Fruit fly (Drosophila melanogaster): ENCODE data around the gene Zcchc7.

Gene Zcchc7

DNA sequence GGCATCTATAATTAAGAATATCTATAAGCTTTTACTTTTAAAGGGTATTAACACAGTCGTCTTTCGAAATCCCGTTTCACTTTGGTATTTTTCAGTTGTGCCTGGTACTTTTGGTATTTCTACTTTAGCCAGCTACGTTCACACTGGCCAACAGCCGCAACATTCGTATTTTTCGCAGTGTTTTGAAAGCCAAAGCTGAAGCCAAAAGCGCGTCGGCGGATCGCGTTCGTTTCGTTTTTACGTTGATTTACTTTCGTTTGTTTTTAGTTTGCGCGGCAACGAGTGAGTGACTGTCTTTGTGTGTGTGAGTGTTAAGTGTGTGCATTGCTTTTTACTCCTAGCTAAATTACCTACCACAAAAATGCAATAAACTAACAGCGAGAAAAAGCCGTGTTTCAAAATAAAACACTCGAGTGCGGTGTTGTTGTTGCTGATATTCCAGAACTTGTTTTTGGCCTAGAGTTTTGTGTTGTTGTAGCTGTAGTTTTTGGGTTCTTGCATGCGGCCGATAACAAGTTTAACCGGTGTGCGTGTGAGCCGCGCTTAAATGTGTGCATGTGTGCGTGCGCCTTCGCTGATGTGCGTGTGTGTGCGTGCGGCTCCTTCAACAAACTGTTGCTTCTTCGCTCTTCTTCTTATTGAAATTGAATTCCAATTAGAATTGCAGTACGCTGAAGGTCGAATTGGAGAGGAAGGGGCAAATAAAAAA lies 20.1 kb downstream of the Zcchc7 start, which contains the start of gene Lmpt (continued):
- no peak for TF ChIP-seq lbe (GFP tag; optimal IDR thresholded peaks at IDR 0.05)
- TF ChIP-seq vvl (GFP tag; IDR thresholded peaks at IDR 0.05), result peak; percentile 28; the same call in 1 of the 2 replicates
- peak; percentile 17 for TF ChIP-seq ftz-f1 (GFP tag; optimal IDR thresholded peaks at IDR 0.05)
- TF ChIP-seq fru (optimal IDR thresholded peaks at IDR 0.05), result no peak
- no peak for TF ChIP-seq br (optimal IDR thresholded peaks at IDR 0.05)
- TF ChIP-seq nau (GFP tag; optimal IDR thresholded peaks at IDR 0.05), result no peak
- TF ChIP-seq Gug (GFP tag; IDR thresholded peaks at IDR 0.05), result no peak
- no peak for TF ChIP-seq usp (GFP tag; optimal IDR thresholded peaks at IDR 0.05)
- no peak for TF ChIP-seq Dad (GFP tag; optimal IDR thresholded peaks at IDR 0.05)
- TF ChIP-seq Dp (GFP tag; optimal IDR thresholded peaks at IDR 0.05), result peak; percentile 75
- TF ChIP-seq D19B (GFP tag; optimal IDR thresholded peaks at IDR 0.05), result peak; percentile 80
- TF ChIP-seq CG11085 (GFP tag; IDR thresholded peaks at IDR 0.05), result no peak
- TF ChIP-seq salm (tag; optimal IDR thresholded peaks at IDR 0.05), result no peak
- no peak for TF ChIP-seq HLHmδ (GFP tag; optimal IDR thresholded peaks at IDR 0.05)
- no peak for TF ChIP-seq gt (GFP tag; IDR thresholded peaks at IDR 0.05)
- TF ChIP-seq Hand (GFP tag; optimal IDR thresholded peaks at IDR 0.05), result no peak
- TF ChIP-seq Ets97D (GFP tag; optimal IDR thresholded peaks at IDR 0.05), result peak; percentile 38
- no peak for TF ChIP-seq slp2 (GFP tag; optimal IDR thresholded peaks at IDR 0.05)
- TF ChIP-seq CG2712 (tag; optimal IDR thresholded peaks at IDR 0.05), result peak; percentile 0
- peak; percentile 10 for TF ChIP-seq CG9437 (GFP tag; optimal IDR thresholded peaks at IDR 0.05)
- peak in 1 of 2 experiments; percentile 45 for TF ChIP-seq Pdp1 (GFP tag; optimal IDR thresholded peaks at IDR 0.05)
- no peak for TF ChIP-seq CG13624 (GFP tag; optimal IDR thresholded peaks at IDR 0.05)
- TF ChIP-seq CG13775 (GFP tag; optimal IDR thresholded peaks at IDR 0.05), result no peak
- no peak for TF ChIP-seq CG16815 (GFP tag; optimal IDR thresholded peaks at IDR 0.05)
- TF ChIP-seq crol (GFP tag; IDR thresholded peaks at IDR 0.05), result no peak
- peak; percentile 7 for TF ChIP-seq Hmr (GFP tag; optimal IDR thresholded peaks at IDR 0.05)
- no peak for TF ChIP-seq CG1792 (GFP tag; optimal IDR thresholded peaks at IDR 0.05)
- TF ChIP-seq bsh (GFP tag; optimal IDR thresholded peaks at IDR 0.05), result no peak
- TF ChIP-seq CG11695 (GFP tag; IDR thresholded peaks at IDR 0.05), result no peak
- TF ChIP-seq HmgD (GFP tag; optimal IDR thresholded peaks at IDR 0.05), result no peak
- no peak for TF ChIP-seq tgo (GFP tag; IDR thresholded peaks at IDR 0.05)
- TF ChIP-seq CG15479 (GFP tag; optimal IDR thresholded peaks at IDR 0.05), result no peak
- peak; percentile 99 for TF ChIP-seq D19A (tag; optimal IDR thresholded peaks at IDR 0.05)
- no peak for TF ChIP-seq Lpt (GFP tag; optimal IDR thresholded peaks at IDR 0.05)
- TF ChIP-seq CoRest (tag; optimal IDR thresholded peaks at IDR 0.05), result peak; percentile 5
- peak; percentile 4 for TF ChIP-seq nmo (GFP tag; optimal IDR thresholded peaks at IDR 0.05)
- TF ChIP-seq zen (tag; optimal IDR thresholded peaks at IDR 0.05), result peak; percentile 5
- TF ChIP-seq disco-r (GFP tag; optimal IDR thresholded peaks at IDR 0.05), result no peak
- TF ChIP-seq HHEX (GFP tag; optimal IDR thresholded peaks at IDR 0.05), result no peak
- no peak for TF ChIP-seq ERR (GFP tag; optimal IDR thresholded peaks at IDR 0.05)
- no peak for TF ChIP-seq CG15011 (GFP tag; optimal IDR thresholded peaks at IDR 0.05)
- no peak for TF ChIP-seq CG6272 (GFP tag; IDR thresholded peaks at IDR 0.05)
- TF ChIP-seq CG7372 (GFP tag; IDR thresholded peaks at IDR 0.05), result no peak
- no peak for TF ChIP-seq BtbVII (GFP tag; optimal IDR thresholded peaks at IDR 0.05)
- TF ChIP-seq HLH54F (GFP tag; optimal IDR thresholded peaks at IDR 0.05), result no peak
- TF ChIP-seq so (GFP tag; IDR thresholded peaks at IDR 0.05), result no peak
- TF ChIP-seq CG6689 (GFP tag; IDR thresholded peaks at IDR 0.05), result 0 out of 2 replicates have a peak, but pooled peaks have one; percentile 9
- no peak for TF ChIP-seq CG18764 (GFP tag; optimal IDR thresholded peaks at IDR 0.05)
- TF ChIP-seq inv (GFP tag; IDR thresholded peaks at IDR 0.05; ENCODE audit: partially characterized antibody), result 0 out of 2 replicates have a peak, but pooled peaks have one; percentile 14
- peak; percentile 50 for TF ChIP-seq MBD-R2 (GFP tag; IDR thresholded peaks at IDR 0.05)
- no peak for TF ChIP-seq CG1024 (GFP tag; IDR thresholded peaks at IDR 0.05)

Measured in whole organism, embryonic.